Fruit fly (Drosophila melanogaster) whole organism, embryonic: ENCODE measurements around the gene CG31957.

Experiments
- ATbp ChIP-seq: fragments of 200-800 bp; sonication (Bioruptor generic); optimal IDR thresholded peaks from 2 replicates; lab custom pipeline; 2017; ENCODE audit warnings: missing biosample characterization, mild to moderate bottlenecking, missing genetic modification characterization, missing genetic modification reagents
- Ada2b ChIP-seq: fragments of 200-800 bp; sonication (Bioruptor generic); IDR thresholded peaks from 2 replicates; pipeline ENCODE4 v1.3.6; 2022; ENCODE audit warnings: missing biosample characterization, missing genetic modification characterization
- CG10366 ChIP-seq: fragments of 200-800 bp; sonication (Bioruptor generic); IDR thresholded peaks from 2 replicates; pipeline ENCODE4 v1.3.6; 2022; ENCODE audit warnings: missing biosample characterization, missing genetic modification characterization
- CG10431 ChIP-seq: fragments of 200-800 bp; sonication (Bioruptor generic); optimal IDR thresholded peaks from 3 replicates; lab custom pipeline; 2018; ENCODE audit warnings: missing biosample characterization, mild to moderate bottlenecking, missing genetic modification characterization
- CG10654 ChIP-seq: fragments of 200-800 bp; sonication (Bioruptor generic); optimal IDR thresholded peaks from 2 replicates; lab custom pipeline; 2016; ENCODE audit warnings: missing biosample characterization, missing genetic modification characterization
- CG13424 ChIP-seq: fragments of 200-800 bp; sonication (Bioruptor generic); optimal IDR thresholded peaks from 2 replicates; lab custom pipeline; 2019; ENCODE audit warnings: missing biosample characterization, mild to moderate bottlenecking, missing genetic modification characterization, moderate library complexity
- CG1529 ChIP-seq: fragments of 200-800 bp; sonication (Bioruptor generic); optimal IDR thresholded peaks from 3 replicates; lab custom pipeline; 2018; ENCODE audit warnings: missing biosample characterization, missing genetic modification characterization
- CG16779 ChIP-seq: fragments of 200-800 bp; sonication (Bioruptor generic); IDR thresholded peaks from 2 replicates; pipeline ENCODE4 v1.3.6; 2022; ENCODE audit warnings: missing biosample characterization, missing genetic modification characterization
- CG2129 ChIP-seq: fragments of 200-800 bp; sonication (Bioruptor generic); IDR thresholded peaks from 2 replicates; pipeline ENCODE4 v1.3.6; 2022; ENCODE audit warnings: missing biosample characterization, missing genetic modification characterization; ENCODE audit not compliant: partially characterized antibody
- CG32772 ChIP-seq: fragments of 200-800 bp; sonication (Bioruptor generic); IDR thresholded peaks from 2 replicates; pipeline ENCODE4 v1.3.6; 2022; ENCODE audit warnings: missing biosample characterization, missing genetic modification characterization
- CG6791 ChIP-seq: fragments of 200-800 bp; sonication (Bioruptor generic); IDR thresholded peaks from 3 replicates; pipeline ENCODE4 v1.3.6; 2022; ENCODE audit warnings: missing biosample characterization, missing genetic modification characterization; ENCODE audit not compliant: partially characterized antibody
- CG6813 ChIP-seq: fragments of 200-800 bp; sonication (Bioruptor generic); optimal IDR thresholded peaks from 2 replicates; lab custom pipeline; 2017; ENCODE audit warnings: missing biosample characterization, missing genetic modification characterization, mild to moderate bottlenecking, moderate library complexity, missing genetic modification reagents
- CG8388 ChIP-seq: fragments of 200-800 bp; sonication (Bioruptor generic); optimal IDR thresholded peaks from 2 replicates; lab custom pipeline; 2019; ENCODE audit warnings: missing biosample characterization, mild to moderate bottlenecking, missing genetic modification characterization, moderate library complexity
- CG9215 ChIP-seq: fragments of 200-800 bp; sonication (Bioruptor generic); IDR thresholded peaks from 2 replicates; pipeline ENCODE4 v1.3.6; 2022; ENCODE audit warnings: missing biosample characterization, missing genetic modification characterization
- Dfd ChIP-seq, 2 experiments: fragments of >200 bp; optimal IDR thresholded peaks; 2 replicates each; lab custom pipeline; 2017; ENCODE audit warnings: missing biosample characterization in 2 of 2, missing genetic modification characterization in 2 of 2
- Dip2 ChIP-seq: fragments of 200-800 bp; sonication (Bioruptor generic); IDR thresholded peaks from 2 replicates; pipeline ENCODE4 v1.3.6; 2022; ENCODE audit warnings: missing biosample characterization, missing genetic modification characterization
- Doc2 ChIP-seq: fragments of 200-800 bp; sonication (Bioruptor generic); IDR thresholded peaks from 2 replicates; pipeline ENCODE4 v1.3.6; 2022; ENCODE audit warnings: missing biosample characterization, missing genetic modification characterization
- Hr51 ChIP-seq, 2 experiments: fragments of 200-800 bp; sonication (Bioruptor generic); optimal IDR thresholded peaks; 2 replicates in 1 of 2; 3 replicates in 1 of 2; lab custom pipeline; 2016 to 2018; ENCODE audit warnings: missing biosample characterization in 2 of 2, missing genetic modification characterization in 2 of 2, mild to moderate bottlenecking in 1 of 2, moderate library complexity in 1 of 2
- Max ChIP-seq: fragments of 200-800 bp; sonication (Bioruptor generic); optimal IDR thresholded peaks from 2 replicates; lab custom pipeline; 2016; ENCODE audit warnings: missing biosample characterization, mild to moderate bottlenecking, missing genetic modification characterization
- Med ChIP-seq: fragments of 200-800 bp; sonication (Bioruptor generic); peaks from one replicate; lab custom pipeline; 2016; ENCODE audit warnings: missing biosample characterization, missing genetic modification characterization, mild to moderate bottlenecking, inconsistent platforms, moderate library complexity
- Optix ChIP-seq: fragments of 200-800 bp; sonication (Bioruptor generic); IDR thresholded peaks from 3 replicates; pipeline ENCODE4 v1.3.6; 2022; ENCODE audit warnings: missing biosample characterization, missing genetic modification characterization
- Ptx1 ChIP-seq: fragments of 200-800 bp; sonication (Bioruptor generic); IDR thresholded peaks from 2 replicates; pipeline ENCODE4 v1.3.6; 2022; ENCODE audit warnings: missing biosample characterization, missing genetic modification characterization
- Rx ChIP-seq: fragments of 200-800 bp; sonication (Bioruptor generic); IDR thresholded peaks from 2 replicates; pipeline ENCODE4 v1.3.6; 2022; ENCODE audit warnings: missing biosample characterization, missing genetic modification characterization
- Sox102F ChIP-seq: fragments of 200-800 bp; sonication (Bioruptor generic); optimal IDR thresholded peaks from 2 replicates; lab custom pipeline; 2018; ENCODE audit warnings: missing biosample characterization, mild to moderate bottlenecking, missing genetic modification characterization, moderate library complexity
- Xbp1 ChIP-seq: fragments of 200-800 bp; sonication (Bioruptor generic); optimal IDR thresholded peaks from 3 replicates; lab custom pipeline; 2016; ENCODE audit warnings: missing biosample characterization, mild to moderate bottlenecking, missing genetic modification characterization
- YL-1 ChIP-seq: fragments of 200-800 bp; sonication (Bioruptor generic); optimal IDR thresholded peaks from 3 replicates; lab custom pipeline; 2017; ENCODE audit warnings: missing biosample characterization, mild to moderate bottlenecking, missing genetic modification characterization
- al ChIP-seq: fragments of 200-800 bp; sonication (Bioruptor generic); IDR thresholded peaks from 2 replicates; pipeline ENCODE4 v1.3.6; 2022; ENCODE audit warnings: missing biosample characterization, missing genetic modification characterization
- ara ChIP-seq: fragments of 200-800 bp; sonication (Bioruptor generic); IDR thresholded peaks from 2 replicates; pipeline ENCODE4 v1.3.6; 2022; ENCODE audit warnings: missing biosample characterization, missing genetic modification characterization
- cad ChIP-seq: fragments of >200 bp; optimal IDR thresholded peaks from 2 replicates; lab custom pipeline; 2017; ENCODE audit warnings: missing biosample characterization, missing genetic modification characterization
- dpn ChIP-seq, 2 experiments: fragments of 200-800 bp; sonication (Bioruptor generic); optimal IDR thresholded peaks; 3 replicates each; lab custom pipeline; 2016; ENCODE audit warnings: missing biosample characterization in 2 of 2, missing genetic modification characterization in 2 of 2
- esg ChIP-seq: fragments of 200-800 bp; sonication (Bioruptor generic); conservative IDR thresholded peaks from 2 replicates; pipeline ENCODE4 v1.3.6; 2022; ENCODE audit warnings: missing biosample characterization, missing genetic modification characterization
- fd3F ChIP-seq: fragments of 200-800 bp; sonication (Bioruptor generic); optimal IDR thresholded peaks from 2 replicates; lab custom pipeline; 2018; ENCODE audit warnings: missing biosample characterization, mild to moderate bottlenecking, missing genetic modification characterization, moderate library complexity
- gcm2 ChIP-seq: fragments of 200-800 bp; sonication (Bioruptor generic); optimal IDR thresholded peaks from 2 replicates; lab custom pipeline; 2016; ENCODE audit warnings: missing biosample characterization, missing genetic modification characterization
- gem ChIP-seq: fragments of 200-800 bp; sonication (Bioruptor generic); optimal IDR thresholded peaks from 2 replicates; lab custom pipeline; 2019; ENCODE audit warnings: missing biosample characterization, mild to moderate bottlenecking, missing genetic modification characterization, moderate library complexity
- grn ChIP-seq: fragments of 200-800 bp; sonication (Bioruptor generic); optimal IDR thresholded peaks from 3 replicates; lab custom pipeline; 2017; ENCODE audit warnings: missing biosample characterization, missing genetic modification characterization
- gro ChIP-seq: fragments of 200-800 bp; sonication (Bioruptor generic); optimal IDR thresholded peaks from 2 replicates; lab custom pipeline; 2016; ENCODE audit warnings: missing biosample characterization, missing genetic modification characterization
- hkb ChIP-seq, 2 experiments: fragments of 200-800 bp in 1 of 2; fragments of >200 bp in 1 of 2; sonication (Bioruptor generic) in 1 of 2; IDR thresholded peaks in 1 of 2; optimal IDR thresholded peaks in 1 of 2; 2 replicates each; pipeline versions ENCODE4 v1.3.6 to Lab custom; 2017 to 2022; ENCODE audit warnings: missing biosample characterization in 1 of 2, missing genetic modification characterization in 1 of 2
- ken ChIP-seq: fragments of 200-800 bp; sonication (Bioruptor generic); IDR thresholded peaks from 3 replicates; pipeline ENCODE4 v1.3.6; 2022; ENCODE audit warnings: missing biosample characterization, missing genetic modification characterization
- lmd ChIP-seq: fragments of 200-800 bp; sonication (Bioruptor generic); IDR thresholded peaks from 2 replicates; pipeline ENCODE4 v1.3.6; 2022; ENCODE audit warnings: missing biosample characterization, missing genetic modification characterization
- mld ChIP-seq: fragments of 200-800 bp; sonication (Bioruptor generic); IDR thresholded peaks from 3 replicates; pipeline ENCODE4 v1.3.6; 2022; ENCODE audit warnings: missing biosample characterization, missing genetic modification characterization; ENCODE audit not compliant: partially characterized antibody
- nom ChIP-seq: fragments of 200-800 bp; sonication (Bioruptor generic); optimal IDR thresholded peaks from 2 replicates; lab custom pipeline; 2017; ENCODE audit warnings: missing biosample characterization, missing genetic modification characterization, mild to moderate bottlenecking, moderate library complexity, missing genetic modification reagents
- pnt ChIP-seq: fragments of 200-800 bp; sonication (Bioruptor generic); optimal IDR thresholded peaks from 3 replicates; lab custom pipeline; 2016; ENCODE audit warnings: missing biosample characterization, missing genetic modification characterization
- run ChIP-seq: fragments of 200-800 bp; sonication (Bioruptor generic); optimal IDR thresholded peaks from 3 replicates; lab custom pipeline; 2018; ENCODE audit warnings: missing biosample characterization, mild to moderate bottlenecking, missing genetic modification characterization
- schlank ChIP-seq: fragments of 200-800 bp; sonication (Bioruptor generic); optimal IDR thresholded peaks from 2 replicates; lab custom pipeline; 2018; ENCODE audit warnings: missing biosample characterization, mild to moderate bottlenecking, missing genetic modification characterization
- sim ChIP-seq: fragments of 200-800 bp; sonication (Bioruptor generic); IDR thresholded peaks from 2 replicates; pipeline ENCODE4 v1.3.6; 2022; ENCODE audit warnings: missing biosample characterization, missing genetic modification characterization
- sr ChIP-seq: fragments of 200-800 bp; sonication (Bioruptor generic); IDR thresholded peaks from 3 replicates; pipeline ENCODE4 v1.3.6; 2022; ENCODE audit warnings: missing biosample characterization, missing genetic modification characterization
- tin ChIP-seq: fragments of 200-800 bp; sonication (Bioruptor generic); optimal IDR thresholded peaks from 3 replicates; lab custom pipeline; 2016; ENCODE audit warnings: missing biosample characterization, missing genetic modification characterization
- tio ChIP-seq: fragments of 200-800 bp; sonication (Bioruptor generic); optimal IDR thresholded peaks from 2 replicates; lab custom pipeline; 2017; ENCODE audit warnings: missing biosample characterization, missing genetic modification characterization, inconsistent platforms
- toy ChIP-seq: fragments of 200-800 bp; sonication (Bioruptor generic); IDR thresholded peaks from 2 replicates; pipeline ENCODE4 v1.3.6; 2022; ENCODE audit warnings: missing biosample characterization, missing genetic modification characterization
- vvl ChIP-seq: fragments of 200-800 bp; sonication (Bioruptor generic); IDR thresholded peaks from 2 replicates; pipeline ENCODE4 v1.3.6; 2022; ENCODE audit warnings: missing biosample characterization, missing genetic modification characterization
- zfh1 ChIP-seq: fragments of 200-800 bp; sonication (Bioruptor generic); IDR thresholded peaks from 3 replicates; pipeline ENCODE4 v1.3.6; 2022; ENCODE audit warnings: missing biosample characterization, missing genetic modification characterization

The CG31957 gene

DNA sequence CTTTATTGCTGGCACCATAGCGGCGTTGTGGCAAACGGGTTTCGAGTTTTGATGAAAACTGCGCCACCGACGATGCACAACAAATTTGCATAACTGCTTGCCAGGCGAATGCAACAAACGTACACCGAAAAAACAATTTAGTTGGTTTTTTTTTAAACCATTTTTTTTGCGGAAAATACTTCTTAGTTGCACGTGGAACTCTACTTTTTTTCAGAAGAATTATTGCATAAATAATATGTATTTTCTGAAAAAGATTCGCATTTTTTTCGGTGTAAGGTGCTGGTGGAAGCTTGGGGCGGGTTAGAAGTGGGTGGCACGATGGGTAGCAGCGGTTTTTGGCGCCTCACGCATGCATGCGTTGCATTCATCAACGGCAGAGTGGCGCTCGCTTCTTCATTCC is 8.9 kb upstream of the CG31957 start (continued):
- no peak for TF ChIP-seq sim (GFP tag; lab: Robert Waterston, UW)
- peak; percentile 9; the same call in 1 of the 2 replicates for TF ChIP-seq ara (GFP tag; lab: Robert Waterston, UW)
- TF ChIP-seq vvl (GFP tag; lab: Robert Waterston, UW): peak; percentile 47; the same call in 1 of the 2 replicates
- no peak for TF ChIP-seq grn
- 0 out of 2 replicates have a peak, but pooled peaks have one; percentile 7 for TF ChIP-seq Rx (GFP tag; lab: Robert Waterston, UW)
- TF ChIP-seq esg (GFP tag; lab: Robert Waterston, UW): no peak
- TF ChIP-seq hkb (optimal IDR thresholded peaks at IDR 0.05; lab: Kevin White, UChicago): no peak
- TF ChIP-seq hkb (GFP tag; IDR thresholded peaks at IDR 0.05; lab: Robert Waterston, UW): 0 out of 2 replicates have a peak, but pooled peaks have one; percentile 32
- 0 out of 3 replicates have a peak, but pooled peaks have one; percentile 42 for TF ChIP-seq ken (GFP tag; lab: Robert Waterston, UW)
- TF ChIP-seq gro: no peak
- TF ChIP-seq Ptx1 (GFP tag; lab: Robert Waterston, UW): peak; percentile 39; the same call in 1 of the 2 replicates
- TF ChIP-seq CG16779 (GFP tag; lab: Robert Waterston, UW): no peak
- TF ChIP-seq CG8388 (GFP tag; lab: Kevin White, UChicago): no peak
- no peak for TF ChIP-seq CG13424 (tag; lab: Kevin White, UChicago)
- 0 out of 2 replicates have a peak, but pooled peaks have one; percentile 7 for TF ChIP-seq lmd (GFP tag; lab: Robert Waterston, UW)
- TF ChIP-seq tio: no peak
- peak; percentile 66 for TF ChIP-seq Sox102F (GFP tag; lab: Kevin White, UChicago)
- no peak for TF ChIP-seq Optix (GFP tag; lab: Robert Waterston, UW)
- 0 out of 2 replicates have a peak, but pooled peaks have one; percentile 8 for TF ChIP-seq CG32772 (GFP tag; lab: Robert Waterston, UW)
- TF ChIP-seq cad (GFP tag; lab: Kevin White, UChicago): no peak
- TF ChIP-seq Med (GFP tag; lab: Kevin White, UChicago): peak; percentile 18
- TF ChIP-seq CG6813 (GFP tag; lab: Kevin White, UChicago): no peak
- TF ChIP-seq run (tag; lab: Kevin White, UChicago): no peak
- TF ChIP-seq mld (GFP tag; lab: Robert Waterston, UW): no peak
- TF ChIP-seq Max: no peak
- no peak for TF ChIP-seq Xbp1 (GFP tag; lab: Kevin White, UChicago)
- TF ChIP-seq Doc2 (GFP tag; lab: Robert Waterston, UW): no peak
- no peak for TF ChIP-seq YL-1 (GFP tag; lab: Kevin White, UChicago)
- TF ChIP-seq zfh1 (GFP tag; lab: Robert Waterston, UW): 0 out of 3 replicates have a peak, but pooled peaks have one; percentile 50
- no peak for TF ChIP-seq CG2129 (GFP tag; lab: Robert Waterston, UW)
- peak; percentile 44 for TF ChIP-seq gem (tag; lab: Kevin White, UChicago)
- TF ChIP-seq al: no peak
- no peak for TF ChIP-seq pnt
- no peak for TF ChIP-seq gcm2
- no peak for TF ChIP-seq schlank (tag; lab: Kevin White, UChicago)
- no peak for TF ChIP-seq Dfd (GFP tag; optimal IDR thresholded peaks at IDR 0.05; lab: Kevin White, UChicago)
- TF ChIP-seq CG10654 (GFP tag; lab: Kevin White, UChicago): no peak
- TF ChIP-seq Dip2 (GFP tag; lab: Robert Waterston, UW): no peak
- TF ChIP-seq sr (GFP tag; lab: Robert Waterston, UW): no peak
- TF ChIP-seq toy (GFP tag; lab: Robert Waterston, UW): no peak
- no peak for TF ChIP-seq tin (GFP tag; lab: Kevin White, UChicago)
- TF ChIP-seq CG9215: no peak
- TF ChIP-seq nom (GFP tag; lab: Kevin White, UChicago): no peak
- TF ChIP-seq fd3F (GFP tag; lab: Kevin White, UChicago): no peak
- TF ChIP-seq CG6791 (GFP tag; lab: Robert Waterston, UW): no peak
- TF ChIP-seq Hr51 (GFP tag; optimal IDR thresholded peaks at IDR 0.05; lab: Kevin White, UChicago): peak in 1 of 2 experiments; percentile 23
- TF ChIP-seq Ada2b: no peak
- peak; percentile 18 for TF ChIP-seq ATbp (GFP tag; lab: Kevin White, UChicago)
- TF ChIP-seq CG1529: no peak
- no peak for TF ChIP-seq dpn (GFP tag; optimal IDR thresholded peaks at IDR 0.05; lab: Kevin White, UChicago)
- no peak for TF ChIP-seq CG10366 (GFP tag; lab: Robert Waterston, UW)
- no peak for TF ChIP-seq CG10431
